Fruit fly (Drosophila melanogaster) whole organism, embryonic: ENCODE results near the gene alpha-Est3.
A peak's percentile ranks its signal among the peaks of the same experiment; 100 is the strongest.

Source experiments
- Awh ChIP-seq: fragments of 200-800 bp; sonication (Bioruptor generic); IDR thresholded peaks from 2 replicates; pipeline ENCODE4, ENCODE4 v1.3.6; 2022; ENCODE audit warnings: missing biosample characterization, missing genetic modification characterization
- BEAF-32 ChIP-seq: fragments of 200-800 bp; sonication (Bioruptor generic); optimal IDR thresholded peaks from 3 replicates; lab custom pipeline; 2017; ENCODE audit warnings: missing biosample characterization, missing genetic modification characterization, mild to moderate bottlenecking, moderate library complexity, missing genetic modification reagents
- Bgb ChIP-seq: fragments of 200-800 bp; sonication (Bioruptor generic); IDR thresholded peaks from 2 replicates; pipeline ENCODE4 v1.3.6; 2022; ENCODE audit warnings: missing biosample characterization, missing genetic modification characterization; ENCODE audit not compliant: partially characterized antibody
- CG10267 ChIP-seq: fragments of 200-800 bp; sonication (Bioruptor generic); optimal IDR thresholded peaks from 2 replicates; lab custom pipeline; 2018; ENCODE audit warnings: missing biosample characterization, mild to moderate bottlenecking, missing genetic modification characterization, moderate library complexity
- CG11398 ChIP-seq: fragments of 200-800 bp; sonication (Bioruptor generic); optimal IDR thresholded peaks from 2 replicates; lab custom pipeline; 2016; ENCODE audit warnings: missing biosample characterization, missing genetic modification characterization
- CG1233 ChIP-seq: fragments of 200-800 bp; sonication (Bioruptor generic); optimal IDR thresholded peaks from 4 replicates; lab custom pipeline; 2018; ENCODE audit warnings: missing biosample characterization, mild to moderate bottlenecking, missing genetic modification characterization
- CG12659 ChIP-seq: fragments of 200-800 bp; sonication (Bioruptor generic); optimal IDR thresholded peaks from 3 replicates; lab custom pipeline; 2017; ENCODE audit warnings: mild to moderate bottlenecking, missing biosample characterization, missing genetic modification reagents, missing genetic modification characterization
- CG15479 ChIP-seq: fragments of 200-800 bp; sonication (Bioruptor generic); optimal IDR thresholded peaks from 3 replicates; lab custom pipeline; 2019; ENCODE audit warnings: missing biosample characterization, mild to moderate bottlenecking, missing genetic modification characterization, moderate library complexity
- CG1603 ChIP-seq: fragments of 200-800 bp; sonication (Bioruptor generic); optimal IDR thresholded peaks from 2 replicates; lab custom pipeline; 2019; ENCODE audit warnings: missing biosample characterization, mild to moderate bottlenecking, missing genetic modification characterization, moderate library complexity
- CG17186 ChIP-seq: fragments of 200-800 bp; sonication (Bioruptor generic); optimal IDR thresholded peaks from 3 replicates; lab custom pipeline; 2017; ENCODE audit warnings: missing biosample characterization, missing genetic modification reagents, missing genetic modification characterization
- CG17568 ChIP-seq: fragments of 200-800 bp; sonication (Bioruptor generic); optimal IDR thresholded peaks from 2 replicates; lab custom pipeline; 2018; ENCODE audit warnings: missing biosample characterization, mild to moderate bottlenecking, missing genetic modification characterization, moderate library complexity
- CG18011 ChIP-seq: fragments of 200-800 bp; sonication (Bioruptor generic); optimal IDR thresholded peaks from 2 replicates; lab custom pipeline; 2017; ENCODE audit warnings: missing biosample characterization, missing genetic modification characterization, mild to moderate bottlenecking, moderate library complexity, missing genotype
- CG2116 ChIP-seq: fragments of 200-800 bp; sonication (Bioruptor generic); optimal IDR thresholded peaks from 3 replicates; lab custom pipeline; 2018; ENCODE audit warnings: missing biosample characterization, mild to moderate bottlenecking, missing genetic modification characterization
- CG2120 ChIP-seq: fragments of 200-800 bp; sonication (Bioruptor generic); optimal IDR thresholded peaks from 3 replicates; lab custom pipeline; 2016; ENCODE audit warnings: missing biosample characterization, missing genetic modification characterization
- CG30020 ChIP-seq: fragments of 200-800 bp; optimal IDR thresholded peaks from 2 replicates; lab custom pipeline; 2019; ENCODE audit warnings: missing biosample characterization, mild to moderate bottlenecking, missing genetic modification characterization, moderate library complexity
- CG3065 ChIP-seq: fragments of 200-800 bp; sonication (Bioruptor generic); optimal IDR thresholded peaks from 2 replicates; lab custom pipeline; 2016; ENCODE audit warnings: missing biosample characterization, missing genetic modification characterization
- CG33213 ChIP-seq: fragments of 200-800 bp; sonication (Bioruptor generic); optimal IDR thresholded peaks from 3 replicates; lab custom pipeline; 2016; ENCODE audit warnings: missing biosample characterization, missing genetic modification characterization
- CG3995 ChIP-seq: fragments of 200-800 bp; sonication (Bioruptor generic); optimal IDR thresholded peaks from 3 replicates; lab custom pipeline; 2016; ENCODE audit warnings: missing biosample characterization, missing genetic modification characterization
- CG6272 ChIP-seq: fragments of 200-800 bp; sonication (Bioruptor generic); IDR thresholded peaks from 2 replicates; pipeline ENCODE4 v1.3.6; 2022; ENCODE audit warnings: missing biosample characterization, missing genetic modification characterization
- CG9797 ChIP-seq: fragments of 200-800 bp; sonication (Bioruptor generic); optimal IDR thresholded peaks from 3 replicates; lab custom pipeline; 2018; ENCODE audit warnings: missing biosample characterization, mild to moderate bottlenecking, missing genetic modification characterization
- Dref ChIP-seq: fragments of 200-800 bp; sonication (Bioruptor generic); IDR thresholded peaks from 2 replicates; pipeline ENCODE4 v1.3.6; 2022; ENCODE audit warnings: missing biosample characterization, missing genetic modification characterization
- E2f2 ChIP-seq: fragments of 200-800 bp; sonication (Bioruptor generic); IDR thresholded peaks from 2 replicates; pipeline ENCODE4 v1.3.6; 2022; ENCODE audit warnings: missing biosample characterization, missing genetic modification characterization
- ERR ChIP-seq: fragments of 200-800 bp; sonication (Bioruptor generic); optimal IDR thresholded peaks from 2 replicates; lab custom pipeline; 2016; ENCODE audit warnings: missing biosample characterization, missing genetic modification characterization
- Ets65A ChIP-seq: fragments of 200-800 bp; sonication (Bioruptor generic); peaks from one replicate; lab custom pipeline; 2016; ENCODE audit warnings: missing biosample characterization, missing genetic modification characterization
- HLH54F ChIP-seq: fragments of 200-800 bp; sonication (Bioruptor generic); optimal IDR thresholded peaks from 3 replicates; lab custom pipeline; 2016; ENCODE audit warnings: missing biosample characterization, missing genetic modification characterization
- HmgD ChIP-seq: fragments of 200-800 bp; sonication (Bioruptor generic); optimal IDR thresholded peaks from 3 replicates; lab custom pipeline; 2016; ENCODE audit warnings: missing biosample characterization, missing genetic modification characterization
- Hr51 ChIP-seq, 2 experiments: fragments of 200-800 bp; sonication (Bioruptor generic); optimal IDR thresholded peaks; 2 replicates in 1 of 2; 3 replicates in 1 of 2; lab custom pipeline; 2016 to 2018; ENCODE audit warnings: missing biosample characterization in 2 of 2, missing genetic modification characterization in 2 of 2, mild to moderate bottlenecking in 1 of 2, moderate library complexity in 1 of 2
- Lhr ChIP-seq: fragments of 200-800 bp; sonication (Bioruptor generic); optimal IDR thresholded peaks from 3 replicates; lab custom pipeline; 2017; ENCODE audit warnings: mild to moderate bottlenecking, missing biosample characterization, missing genetic modification reagents, missing genetic modification characterization
- Lpt ChIP-seq: fragments of >200 bp; optimal IDR thresholded peaks from 2 replicates; lab custom pipeline; 2018; ENCODE audit warnings: missing biosample characterization, missing genetic modification characterization
- Pdp1 ChIP-seq, 2 experiments: fragments of 200-800 bp; sonication (Bioruptor generic); optimal IDR thresholded peaks; 3 replicates each; lab custom pipeline; 2016; ENCODE audit warnings: missing biosample characterization in 2 of 2, missing genetic modification characterization in 2 of 2, mild to moderate bottlenecking in 1 of 2, moderate library complexity in 1 of 2
- Sin3A ChIP-seq: fragments of >200 bp; optimal IDR thresholded peaks from 2 replicates; lab custom pipeline; 2018
- Sry-δ ChIP-seq: fragments of 200-800 bp; sonication (Bioruptor generic); optimal IDR thresholded peaks from 2 replicates; lab custom pipeline; 2016; ENCODE audit warnings: missing biosample characterization, missing genetic modification characterization
- Xrp1 ChIP-seq: fragments of 200-800 bp; sonication (Bioruptor generic); IDR thresholded peaks from 2 replicates; pipeline ENCODE4 v1.3.6; 2022; ENCODE audit warnings: missing biosample characterization, missing genetic modification characterization
- chm ChIP-seq: fragments of 200-800 bp; sonication (Bioruptor generic); IDR thresholded peaks from 2 replicates; pipeline ENCODE4 v1.3.6; 2022; ENCODE audit warnings: missing biosample characterization, missing genetic modification characterization
- ewg ChIP-seq: fragments of 200-800 bp; sonication (Bioruptor generic); optimal IDR thresholded peaks from 3 replicates; lab custom pipeline; 2017; ENCODE audit warnings: mild to moderate bottlenecking, missing biosample characterization, missing genetic modification reagents, missing genetic modification characterization
- gfzf ChIP-seq: fragments of 200-800 bp; sonication (Bioruptor generic); optimal IDR thresholded peaks from 2 replicates; lab custom pipeline; 2016; ENCODE audit warnings: missing biosample characterization, mild to moderate bottlenecking, missing genetic modification characterization, moderate library complexity
- hth ChIP-seq: fragments of >200 bp; optimal IDR thresholded peaks from 2 replicates; lab custom pipeline; 2017; ENCODE audit warnings: inconsistent platforms
- inv ChIP-seq: fragments of 200-800 bp; sonication (Bioruptor generic); IDR thresholded peaks from 2 replicates; pipeline ENCODE4 v1.3.6; 2022; ENCODE audit warnings: missing biosample characterization, missing genetic modification characterization; ENCODE audit not compliant: partially characterized antibody
- nmo ChIP-seq: fragments of 200-800 bp; sonication (Bioruptor generic); optimal IDR thresholded peaks from 2 replicates; lab custom pipeline; 2018; ENCODE audit warnings: missing biosample characterization, mild to moderate bottlenecking, missing genetic modification characterization, moderate library complexity
- onecut ChIP-seq: fragments of 200-800 bp; sonication (Bioruptor generic); IDR thresholded peaks from 2 replicates; pipeline ENCODE4 v1.3.6; 2022; ENCODE audit warnings: missing biosample characterization, missing genetic modification characterization
- pfk ChIP-seq: fragments of 200-800 bp; sonication (Bioruptor generic); optimal IDR thresholded peaks from 2 replicates; lab custom pipeline; 2018; ENCODE audit warnings: missing biosample characterization, mild to moderate bottlenecking, missing genetic modification characterization, moderate library complexity
- repo ChIP-seq: fragments of 200-800 bp; sonication (Bioruptor generic); optimal IDR thresholded peaks from 2 replicates; lab custom pipeline; 2016; ENCODE audit warnings: missing biosample characterization, missing genetic modification characterization
- sens ChIP-seq: fragments of 200-800 bp; sonication (Bioruptor generic); peaks from one replicate; lab custom pipeline; 2016; ENCODE audit warnings: missing biosample characterization, missing genetic modification characterization
- stwl ChIP-seq: fragments of 200-800 bp; sonication (Bioruptor generic); optimal IDR thresholded peaks from 3 replicates; lab custom pipeline; 2018; ENCODE audit warnings: missing biosample characterization, mild to moderate bottlenecking, missing genetic modification characterization, moderate library complexity
- trem ChIP-seq: fragments of 200-800 bp; optimal IDR thresholded peaks from 3 replicates; lab custom pipeline; 2019; ENCODE audit warnings: missing biosample characterization, mild to moderate bottlenecking, missing genetic modification characterization, moderate library complexity

The alpha-Est3 gene

dm6 chr3R:7530184-7530821, 11.1 kb downstream of the alpha-Est3 start, which contains the start of the genes Rtnl2 and alphaTub84D (continued):
- TF ChIP-seq Pdp1 (GFP tag; optimal IDR thresholded peaks at IDR 0.05; lab: Kevin White, UChicago) = peak in 1 of 2 experiments; percentile 73
- no peak for TF ChIP-seq inv (GFP tag; lab: Robert Waterston, UW)
- no peak for TF ChIP-seq CG2120 (GFP tag; lab: Kevin White, UChicago)
- TF ChIP-seq trem (tag; lab: Kevin White, UChicago) = peak; percentile 36
- peak; percentile 6 for TF ChIP-seq onecut (GFP tag; lab: Robert Waterston, UW)
- no peak for TF ChIP-seq Xrp1
- peak; percentile 36 for TF ChIP-seq Ets65A (GFP tag; lab: Kevin White, UChicago)
- TF ChIP-seq HLH54F = no peak
- TF ChIP-seq CG11398 = no peak
- TF ChIP-seq ewg (GFP tag; lab: Kevin White, UChicago) = peak; percentile 85
- no peak for TF ChIP-seq CG33213 (GFP tag; lab: Kevin White, UChicago)
- peak; percentile 19 for TF ChIP-seq Sry-δ (GFP tag; lab: Kevin White, UChicago)
- TF ChIP-seq CG1603 (tag; lab: Kevin White, UChicago) = peak; percentile 12
- TF ChIP-seq CG2116 (GFP tag; lab: Kevin White, UChicago) = peak; percentile 77
- no peak for TF ChIP-seq CG6272
- no peak for TF ChIP-seq Hr51 (GFP tag; optimal IDR thresholded peaks at IDR 0.05; lab: Kevin White, UChicago)
- TF ChIP-seq CG9797 (GFP tag; lab: Kevin White, UChicago) = peak; percentile 66
- TF ChIP-seq Lpt (GFP tag; lab: Kevin White, UChicago) = no peak
- TF ChIP-seq CG15479 (GFP tag; lab: Kevin White, UChicago) = peak; percentile 3
- no peak for TF ChIP-seq repo
- no peak for TF ChIP-seq chm (GFP tag; lab: Robert Waterston, UW)
- TF ChIP-seq Awh = no peak
- TF ChIP-seq pfk = no peak
- TF ChIP-seq stwl (tag; lab: Kevin White, UChicago) = peak; percentile 56
- 0 out of 2 replicates have a peak, but pooled peaks have one; percentile 7 for TF ChIP-seq Bgb (GFP tag; lab: Robert Waterston, UW)
- no peak for TF ChIP-seq CG3065 (GFP tag; lab: Kevin White, UChicago)
- TF ChIP-seq E2f2 (GFP tag; lab: Robert Waterston, UW) = peak; percentile 85
- no peak for TF ChIP-seq CG18011
- peak; percentile 49 for TF ChIP-seq BEAF-32 (GFP tag; lab: Kevin White, UChicago)
- peak; percentile 35 for TF ChIP-seq CG10267 (tag; lab: Kevin White, UChicago)
- no peak for TF ChIP-seq CG1233 (GFP tag; lab: Kevin White, UChicago)
- peak; percentile 7 for TF ChIP-seq CG3995 (GFP tag; lab: Kevin White, UChicago)
- peak; percentile 9 for TF ChIP-seq CG12659 (GFP tag; lab: Kevin White, UChicago)
- TF ChIP-seq hth = no peak
- TF ChIP-seq CG30020 (tag; lab: Kevin White, UChicago) = peak; percentile 57
- peak; percentile 19 for TF ChIP-seq Sin3A (lab: Kevin White, UChicago)
- no peak for TF ChIP-seq ERR
- TF ChIP-seq CG17568 (GFP tag; lab: Kevin White, UChicago) = no peak
- no peak for TF ChIP-seq sens (GFP tag; lab: Kevin White, UChicago)
- TF ChIP-seq HmgD (GFP tag; lab: Kevin White, UChicago) = no peak
- peak; percentile 88 for TF ChIP-seq CG17186 (GFP tag; lab: Kevin White, UChicago)
- peak; percentile 12 for TF ChIP-seq Lhr (GFP tag; lab: Kevin White, UChicago)
- peak; percentile 38 for TF ChIP-seq nmo (GFP tag; lab: Kevin White, UChicago)
- peak; percentile 77 for TF ChIP-seq gfzf (GFP tag; lab: Kevin White, UChicago)
- peak; percentile 76 for TF ChIP-seq Dref (GFP tag; lab: Robert Waterston, UW)
- TF ChIP-seq, all 482 proteins: peak for 38
